Worm (Caenorhabditis elegans): Measurements from ENCODE around the gene idpp-8.

- TF ChIP-seq egl-27 (tag; optimal IDR thresholded peaks at IDR 0.05) (no peak), dmd-4 (tag; optimal IDR thresholded peaks at IDR 0.05) (no peak), elt-1 (tag; optimal IDR thresholded peaks at IDR 0.05) (no peak), unc-55 (GFP tag; optimal IDR thresholded peaks at IDR 0.05) (no peak), ztf-11 (tag; optimal IDR thresholded peaks at IDR 0.05) (no peak), blmp-1 (tag; optimal IDR thresholded peaks at IDR 0.05; ENCODE audit: insufficient read depth) (no peak), nhr-25 (tag; optimal IDR thresholded peaks at IDR 0.05) (no peak), nhr-77 (tag; optimal IDR thresholded peaks at IDR 0.05) (no peak), zag-1 (tag; optimal IDR thresholded peaks at IDR 0.05) (no peak), ama-1 (optimal IDR thresholded peaks at IDR 0.05) (no peak), nhr-12 (tag; optimal IDR thresholded peaks at IDR 0.05) (no peak), gmeb-1 (tag; optimal IDR thresholded peaks at IDR 0.05) (no peak), snpc-4 (tag; optimal IDR thresholded peaks at IDR 0.05) (no peak)
Measured at ce11 chrII:10349915-10350314, 34.6 kb downstream of the idpp-8 start, which contains the start of gene stip-1.

Measured in whole organism, L2 larva.